Worm (Caenorhabditis elegans): ENCODE measurements around the gene cyp-35A2.

DNA sequence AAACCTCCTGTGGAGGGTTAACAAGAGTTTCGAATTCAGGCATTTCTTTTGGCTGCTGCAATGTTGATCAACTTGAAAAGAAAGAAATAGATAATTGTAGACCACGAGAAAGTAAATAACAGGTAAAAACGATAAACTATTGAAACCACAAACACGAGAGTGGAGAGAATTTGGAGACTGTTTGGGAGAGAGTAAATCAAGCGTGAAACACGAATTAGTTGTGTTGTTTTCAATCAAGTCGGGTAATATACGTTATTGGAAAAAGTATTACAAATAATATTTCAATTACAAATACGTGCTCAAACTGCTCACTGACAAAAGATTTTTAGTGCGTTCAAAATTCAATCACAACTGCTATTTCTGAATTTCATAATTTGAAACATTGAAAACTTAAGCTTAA lies 17.0 kb upstream of the cyp-35A2 start, which contains the start of gene C03G6.17:
- TF ChIP-seq ama-1 (optimal IDR thresholded peaks at IDR 0.05) = no peak
- TF ChIP-seq aly-1 (tag; optimal IDR thresholded peaks at IDR 0.05) = no peak
- TF ChIP-seq hnd-1 (tag; optimal IDR thresholded peaks at IDR 0.05) = no peak
- no peak for TF ChIP-seq F13C5.2 (tag; optimal IDR thresholded peaks at IDR 0.05)
- no peak for TF ChIP-seq hmg-4 (GFP tag; optimal IDR thresholded peaks at IDR 0.05)
- no peak for TF ChIP-seq tra-4 (tag; optimal IDR thresholded peaks at IDR 0.05)
- no peak for TF ChIP-seq ceh-36 (tag; optimal IDR thresholded peaks at IDR 0.05)
- no peak for TF ChIP-seq tbx-11 (GFP tag; IDR thresholded peaks at IDR 0.05)
- TF ChIP-seq B0310.2 (tag; optimal IDR thresholded peaks at IDR 0.05) = no peak
- TF ChIP-seq scrt-1 (GFP tag; IDR thresholded peaks at IDR 0.05) = no peak
- TF ChIP-seq sea-1 (GFP tag; conservative IDR thresholded peaks at IDR 0.05) = no peak
